Fruit fly (Drosophila melanogaster) whole organism, embryonic: ENCODE measurements around the gene frj.

Experiments
- B-H1 ChIP-seq: fragments of 200-800 bp; sonication (Bioruptor generic); IDR thresholded peaks from 3 replicates; pipeline ENCODE4 v1.3.6; 2022; ENCODE audit warnings: missing biosample characterization, missing genetic modification characterization
- B-H2 ChIP-seq: fragments of 200-800 bp; sonication (Bioruptor generic); optimal IDR thresholded peaks from 2 replicates; lab custom pipeline; 2018; ENCODE audit warnings: missing biosample characterization, mild to moderate bottlenecking, missing genetic modification characterization
- BtbVII ChIP-seq: fragments of 200-800 bp; sonication (Bioruptor generic); optimal IDR thresholded peaks from 3 replicates; lab custom pipeline; 2017; ENCODE audit warnings: missing biosample characterization, mild to moderate bottlenecking, missing genetic modification characterization
- CG10959 ChIP-seq: fragments of 200-800 bp; sonication (Bioruptor generic); IDR thresholded peaks from 2 replicates; pipeline ENCODE4 v1.3.6; 2022; ENCODE audit warnings: missing biosample characterization, missing genetic modification characterization
- CG12071 ChIP-seq: fragments of 200-800 bp; sonication (Bioruptor generic); optimal IDR thresholded peaks from 3 replicates; lab custom pipeline; 2018; ENCODE audit warnings: missing biosample characterization, mild to moderate bottlenecking, missing genetic modification characterization
- CG13287 ChIP-seq: fragments of 200-800 bp; sonication (Bioruptor generic); IDR thresholded peaks from 2 replicates; pipeline ENCODE4 v1.3.6; 2022; ENCODE audit warnings: missing biosample characterization, missing genetic modification characterization; ENCODE audit not compliant: partially characterized antibody
- CG13296 ChIP-seq: fragments of 200-800 bp; sonication (Bioruptor generic); optimal IDR thresholded peaks from 3 replicates; lab custom pipeline; 2018; ENCODE audit warnings: missing biosample characterization, mild to moderate bottlenecking, missing genetic modification characterization
- CG13624 ChIP-seq: fragments of 200-800 bp; sonication (Bioruptor generic); optimal IDR thresholded peaks from 2 replicates; lab custom pipeline; 2016; ENCODE audit warnings: missing biosample characterization, missing genetic modification characterization
- CG14014 ChIP-seq: fragments of 200-800 bp; sonication (Bioruptor generic); IDR thresholded peaks from 2 replicates; pipeline ENCODE4 v1.3.6; 2022; ENCODE audit warnings: missing biosample characterization, missing genetic modification characterization
- CG14710 ChIP-seq: fragments of 200-800 bp; sonication (Bioruptor generic); optimal IDR thresholded peaks from 3 replicates; lab custom pipeline; 2019; ENCODE audit warnings: missing biosample characterization, mild to moderate bottlenecking, missing genetic modification characterization, moderate library complexity
- CG15514 ChIP-seq: fragments of 200-800 bp; sonication (Bioruptor generic); optimal IDR thresholded peaks from 3 replicates; lab custom pipeline; 2017; ENCODE audit warnings: missing biosample characterization, missing genetic modification characterization, mild to moderate bottlenecking, moderate library complexity, missing genetic modification reagents
- CG16813 ChIP-seq: fragments of 200-800 bp; sonication (Bioruptor generic); IDR thresholded peaks from 3 replicates; pipeline ENCODE4 v1.3.6; 2022; ENCODE audit warnings: missing biosample characterization, missing genetic modification characterization; ENCODE audit not compliant: partially characterized antibody
- CG17568 ChIP-seq: fragments of 200-800 bp; sonication (Bioruptor generic); optimal IDR thresholded peaks from 2 replicates; lab custom pipeline; 2018; ENCODE audit warnings: missing biosample characterization, mild to moderate bottlenecking, missing genetic modification characterization, moderate library complexity
- CG2875 ChIP-seq: fragments of 200-800 bp; sonication (Bioruptor generic); optimal IDR thresholded peaks from 2 replicates; lab custom pipeline; 2017; ENCODE audit warnings: missing biosample characterization, mild to moderate bottlenecking, missing genetic modification characterization, missing genetic modification reagents
- CG3847 ChIP-seq: fragments of 200-800 bp; sonication (Bioruptor generic); IDR thresholded peaks from 2 replicates; pipeline ENCODE4 v1.3.6; 2022; ENCODE audit warnings: missing biosample characterization, missing genetic modification characterization
- CG4360 ChIP-seq: fragments of 200-800 bp; sonication (Bioruptor generic); IDR thresholded peaks from 2 replicates; pipeline ENCODE4 v1.3.6; 2022; ENCODE audit warnings: missing biosample characterization, missing genetic modification characterization
- CG5180 ChIP-seq: fragments of 200-800 bp; sonication (Bioruptor generic); optimal IDR thresholded peaks from 3 replicates; lab custom pipeline; 2017; ENCODE audit warnings: missing biosample characterization, missing genetic modification characterization, mild to moderate bottlenecking, moderate library complexity, missing genetic modification reagents
- CG5953 ChIP-seq: fragments of 200-800 bp; sonication (Bioruptor generic); IDR thresholded peaks from 2 replicates; pipeline ENCODE4 v1.3.6; 2022; ENCODE audit warnings: missing biosample characterization, missing genetic modification characterization
- CG6765 ChIP-seq: fragments of 200-800 bp; sonication (Bioruptor generic); optimal IDR thresholded peaks from 3 replicates; lab custom pipeline; 2017; ENCODE audit warnings: missing biosample characterization, mild to moderate bottlenecking, missing genetic modification characterization
- CG7556 ChIP-seq: fragments of 200-800 bp; sonication (Bioruptor generic); optimal IDR thresholded peaks from 2 replicates; lab custom pipeline; 2017; ENCODE audit warnings: missing biosample characterization, mild to moderate bottlenecking, missing genetic modification characterization
- CG7745 ChIP-seq: fragments of 200-800 bp; sonication (Bioruptor generic); optimal IDR thresholded peaks from 2 replicates; lab custom pipeline; 2018; ENCODE audit warnings: missing biosample characterization, mild to moderate bottlenecking, missing genetic modification characterization, moderate library complexity
- CG7963 ChIP-seq: fragments of 200-800 bp; sonication (Bioruptor generic); IDR thresholded peaks from 3 replicates; pipeline ENCODE4 v1.3.6; 2022; ENCODE audit warnings: missing biosample characterization, missing genetic modification characterization; ENCODE audit not compliant: partially characterized antibody
- GATAe ChIP-seq: fragments of 200-800 bp; sonication (Bioruptor generic); conservative IDR thresholded peaks from 2 replicates; pipeline ENCODE4 v1.3.6; 2022; ENCODE audit warnings: missing biosample characterization, missing genetic modification characterization
- HHEX ChIP-seq: fragments of 200-800 bp; sonication (Bioruptor generic); optimal IDR thresholded peaks from 3 replicates; lab custom pipeline; 2017; ENCODE audit warnings: missing biosample characterization, mild to moderate bottlenecking, missing genetic modification characterization, missing genetic modification reagents
- Hey ChIP-seq: fragments of 200-800 bp; sonication (Bioruptor generic); optimal IDR thresholded peaks from 3 replicates; lab custom pipeline; 2018; ENCODE audit warnings: missing biosample characterization, mild to moderate bottlenecking, missing genetic modification characterization
- Hmr ChIP-seq: fragments of 200-800 bp; sonication (Bioruptor generic); optimal IDR thresholded peaks from 3 replicates; lab custom pipeline; 2017; ENCODE audit warnings: mild to moderate bottlenecking, missing biosample characterization, missing genetic modification reagents, missing genetic modification characterization
- Med ChIP-seq: fragments of 200-800 bp; sonication (Bioruptor generic); peaks from one replicate; lab custom pipeline; 2016; ENCODE audit warnings: missing biosample characterization, missing genetic modification characterization, mild to moderate bottlenecking, inconsistent platforms, moderate library complexity
- Side ChIP-seq: fragments of 200-800 bp; sonication (Bioruptor generic); optimal IDR thresholded peaks from 2 replicates; lab custom pipeline; 2016; ENCODE audit warnings: missing biosample characterization, missing genetic modification characterization
- TFAM ChIP-seq: fragments of 200-800 bp; sonication (Bioruptor generic); optimal IDR thresholded peaks from 2 replicates; lab custom pipeline; 2017; ENCODE audit warnings: missing biosample characterization, missing genetic modification characterization, inconsistent platforms
- bbx ChIP-seq: fragments of 200-800 bp; sonication (Bioruptor generic); IDR thresholded peaks from 2 replicates; pipeline ENCODE4 v1.3.6; 2022; ENCODE audit warnings: missing biosample characterization, missing genetic modification characterization; ENCODE audit not compliant: partially characterized antibody
- crc ChIP-seq: fragments of 200-800 bp; sonication (Bioruptor generic); optimal IDR thresholded peaks from 2 replicates; lab custom pipeline; 2016; ENCODE audit warnings: missing biosample characterization, missing genetic modification characterization
- cwo ChIP-seq: fragments of 200-800 bp; sonication (Bioruptor generic); optimal IDR thresholded peaks from 3 replicates; lab custom pipeline; 2017; ENCODE audit warnings: missing biosample characterization, missing genetic modification characterization, mild to moderate bottlenecking, moderate library complexity, missing genetic modification reagents
- ems ChIP-seq: fragments of 200-800 bp; sonication (Bioruptor generic); optimal IDR thresholded peaks from 3 replicates; lab custom pipeline; 2016; ENCODE audit warnings: missing biosample characterization, missing genetic modification characterization
- fd64A ChIP-seq: fragments of 200-800 bp; sonication (Bioruptor generic); optimal IDR thresholded peaks from 3 replicates; lab custom pipeline; 2018; ENCODE audit warnings: missing biosample characterization, mild to moderate bottlenecking, missing genetic modification characterization
- gro ChIP-seq: fragments of 200-800 bp; sonication (Bioruptor generic); optimal IDR thresholded peaks from 2 replicates; lab custom pipeline; 2016; ENCODE audit warnings: missing biosample characterization, missing genetic modification characterization
- hth ChIP-seq: fragments of >200 bp; optimal IDR thresholded peaks from 2 replicates; lab custom pipeline; 2017; ENCODE audit warnings: inconsistent platforms
- lbe ChIP-seq: fragments of 200-800 bp; sonication (Bioruptor generic); optimal IDR thresholded peaks from 2 replicates; lab custom pipeline; 2016; ENCODE audit warnings: missing biosample characterization, mild to moderate bottlenecking, missing genetic modification characterization
- nom ChIP-seq: fragments of 200-800 bp; sonication (Bioruptor generic); optimal IDR thresholded peaks from 2 replicates; lab custom pipeline; 2017; ENCODE audit warnings: missing biosample characterization, missing genetic modification characterization, mild to moderate bottlenecking, moderate library complexity, missing genetic modification reagents
- phol ChIP-seq: fragments of 200-800 bp; sonication (Bioruptor generic); optimal IDR thresholded peaks from 3 replicates; lab custom pipeline; 2018; ENCODE audit warnings: missing biosample characterization, mild to moderate bottlenecking, missing genetic modification characterization, moderate library complexity
- psq ChIP-seq: fragments of 200-800 bp; sonication (Bioruptor generic); optimal IDR thresholded peaks from 2 replicates; lab custom pipeline; 2017; ENCODE audit warnings: missing biosample characterization, missing genetic modification characterization
- run ChIP-seq: fragments of 200-800 bp; sonication (Bioruptor generic); optimal IDR thresholded peaks from 3 replicates; lab custom pipeline; 2018; ENCODE audit warnings: missing biosample characterization, mild to moderate bottlenecking, missing genetic modification characterization
- sisA ChIP-seq: fragments of 200-800 bp; sonication (Bioruptor generic); IDR thresholded peaks from 2 replicates; pipeline ENCODE4 v1.3.6; 2022; ENCODE audit warnings: missing biosample characterization, missing genetic modification characterization
- slbo ChIP-seq: fragments of 200-800 bp; sonication (Bioruptor generic); IDR thresholded peaks from 2 replicates; pipeline ENCODE4 v1.3.6; 2022; ENCODE audit warnings: missing biosample characterization, missing genetic modification characterization
- sug ChIP-seq: fragments of 200-800 bp; optimal IDR thresholded peaks from 2 replicates; lab custom pipeline; 2019; ENCODE audit warnings: missing biosample characterization, mild to moderate bottlenecking, missing genetic modification characterization, moderate library complexity
- tgo ChIP-seq: fragments of 200-800 bp; sonication (Bioruptor generic); IDR thresholded peaks from 3 replicates; pipeline ENCODE4 v1.3.6; 2022; ENCODE audit warnings: missing biosample characterization, missing genetic modification characterization
- tio ChIP-seq: fragments of 200-800 bp; sonication (Bioruptor generic); optimal IDR thresholded peaks from 2 replicates; lab custom pipeline; 2017; ENCODE audit warnings: missing biosample characterization, missing genetic modification characterization, inconsistent platforms
- ttk ChIP-seq: fragments of 200-800 bp; sonication (Bioruptor generic); IDR thresholded peaks from 2 replicates; pipeline ENCODE4 v2.1.2; 2022; ENCODE audit warnings: missing biosample characterization, missing genetic modification characterization
- unpg ChIP-seq: fragments of 200-800 bp; sonication (Bioruptor generic); optimal IDR thresholded peaks from 3 replicates; lab custom pipeline; 2018; ENCODE audit warnings: missing biosample characterization, mild to moderate bottlenecking, missing genetic modification characterization, moderate library complexity
- vvl ChIP-seq: fragments of 200-800 bp; sonication (Bioruptor generic); IDR thresholded peaks from 2 replicates; pipeline ENCODE4 v1.3.6; 2022; ENCODE audit warnings: missing biosample characterization, missing genetic modification characterization

frj gene

DNA sequence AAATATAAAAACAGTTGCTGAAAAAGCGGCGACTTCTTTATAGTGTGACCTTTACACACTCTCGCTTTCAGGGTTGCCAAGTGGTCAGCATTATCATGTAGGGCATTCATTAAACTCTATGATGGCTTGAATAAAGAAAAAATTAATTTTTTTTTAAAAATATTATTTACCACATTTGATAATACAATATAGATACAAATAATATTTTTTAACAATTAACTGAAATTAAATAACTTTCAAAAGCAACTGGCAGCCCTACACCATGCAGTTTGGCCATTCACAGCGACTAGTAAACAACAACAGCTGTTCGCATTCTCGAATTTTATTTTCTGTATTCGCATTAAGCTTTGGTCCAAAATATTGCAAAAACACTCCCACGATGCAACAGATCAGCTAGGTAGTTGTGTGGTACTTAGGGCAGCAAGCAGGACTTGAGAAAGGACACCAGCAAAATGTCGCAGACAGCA lies 35.0 kb downstream of the frj start, which contains the start of the genes Phf5a and CG31638 (continued):
- TF ChIP-seq CG14710: peak; percentile 97
- TF ChIP-seq CG4360 (GFP tag; lab: Robert Waterston, UW): peak; percentile 68
- TF ChIP-seq CG7556 (GFP tag; lab: Kevin White, UChicago): peak; percentile 90
- peak; percentile 98 for TF ChIP-seq phol (tag; lab: Kevin White, UChicago)
- TF ChIP-seq CG16813: 0 out of 3 replicates have a peak, but pooled peaks have one; percentile 14
- TF ChIP-seq cwo: peak; percentile 87

DNA sequence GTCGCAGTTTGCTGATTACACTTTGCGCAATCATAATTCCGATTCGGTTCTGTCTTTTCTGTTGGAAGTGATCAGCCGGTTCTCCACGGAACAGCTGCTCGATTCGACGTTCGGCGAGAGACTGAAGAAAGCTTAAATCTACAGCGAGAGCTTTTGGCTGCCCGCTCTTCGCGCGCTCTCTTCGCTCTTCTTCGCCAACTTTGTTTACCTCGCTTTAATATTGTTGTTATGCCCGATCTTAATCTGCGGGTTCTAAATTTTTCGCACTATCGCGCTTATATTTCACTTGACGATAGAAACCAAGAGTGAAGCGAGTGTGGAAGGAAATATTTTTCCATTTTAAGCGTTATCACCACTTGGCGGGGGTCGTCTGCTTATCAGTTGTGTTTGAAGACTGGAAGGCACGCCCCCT lies 38.6 kb downstream of the frj start, which contains the start of gene CG9547:
Gene CG9547 (minus strand): TSS at position 128 of the 412 bp plus-strand sequence.
- peak; percentile 8 for TF ChIP-seq unpg (GFP tag; lab: Kevin White, UChicago)
- TF ChIP-seq Med (GFP tag; lab: Kevin White, UChicago): peak; percentile 59
- TF ChIP-seq ttk (GFP tag; lab: Robert Waterston, UW): no peak
- no peak for TF ChIP-seq CG5953 (GFP tag; lab: Robert Waterston, UW)
- peak; percentile 4 for TF ChIP-seq ems (GFP tag; lab: Kevin White, UChicago)
- peak; percentile 53 for TF ChIP-seq BtbVII (GFP tag; lab: Kevin White, UChicago)
- no peak for TF ChIP-seq CG17568
- peak; percentile 38 for TF ChIP-seq CG12071
- no peak for TF ChIP-seq psq (GFP tag; lab: Kevin White, UChicago)
- no peak for TF ChIP-seq bbx (GFP tag; lab: Robert Waterston, UW)
- no peak for TF ChIP-seq CG3847 (GFP tag; lab: Robert Waterston, UW)
- no peak for TF ChIP-seq sisA (GFP tag; lab: Robert Waterston, UW)
- no peak for TF ChIP-seq CG2875 (GFP tag; lab: Kevin White, UChicago)
- TF ChIP-seq fd64A (GFP tag; lab: Kevin White, UChicago): no peak
- peak; percentile 68 for TF ChIP-seq CG6765 (GFP tag; lab: Kevin White, UChicago)
- no peak for TF ChIP-seq hth (lab: Kevin White, UChicago)
- TF ChIP-seq HHEX (GFP tag; lab: Kevin White, UChicago): peak; percentile 12
- TF ChIP-seq tio (GFP tag; lab: Kevin White, UChicago): no peak
- TF ChIP-seq crc (GFP tag; lab: Kevin White, UChicago): no peak
- TF ChIP-seq CG7963: no peak
- TF ChIP-seq Side (GFP tag; lab: Kevin White, UChicago): no peak
- no peak for TF ChIP-seq B-H1
- TF ChIP-seq B-H2 (GFP tag; lab: Kevin White, UChicago): peak; percentile 6
- peak; percentile 8 for TF ChIP-seq CG13624 (GFP tag; lab: Kevin White, UChicago)
- no peak for TF ChIP-seq TFAM (GFP tag; lab: Kevin White, UChicago)
- TF ChIP-seq vvl (GFP tag; lab: Robert Waterston, UW): peak; percentile 22; the same call in 1 of the 2 replicates
- TF ChIP-seq cwo: peak; percentile 26
- no peak for TF ChIP-seq tgo (GFP tag; lab: Robert Waterston, UW)
- TF ChIP-seq GATAe (GFP tag; lab: Robert Waterston, UW): no peak
- TF ChIP-seq CG13287 (GFP tag; lab: Robert Waterston, UW): peak; percentile 60
- TF ChIP-seq run: peak; percentile 54
- TF ChIP-seq gro: peak; percentile 53
- TF ChIP-seq CG14014 (GFP tag; lab: Robert Waterston, UW): peak; percentile 25; the same call in 1 of the 2 replicates
- peak; percentile 70 for TF ChIP-seq CG13296 (GFP tag; lab: Kevin White, UChicago)
- peak; percentile 55 for TF ChIP-seq lbe (GFP tag; lab: Kevin White, UChicago)
- peak; percentile 48 for TF ChIP-seq Hmr
- TF ChIP-seq CG5180 (GFP tag; lab: Kevin White, UChicago): peak; percentile 39
- TF ChIP-seq CG7745: peak; percentile 97
- TF ChIP-seq slbo (GFP tag; lab: Robert Waterston, UW): peak; percentile 41; the same call in 1 of the 2 replicates
- peak; percentile 48 for TF ChIP-seq Hey (tag; lab: Kevin White, UChicago)
- peak; percentile 48 for TF ChIP-seq nom (GFP tag; lab: Kevin White, UChicago)
- TF ChIP-seq CG15514 (GFP tag; lab: Kevin White, UChicago): peak; percentile 54
- peak; percentile 100 for TF ChIP-seq sug
- TF ChIP-seq CG10959: no peak
